Worm (Caenorhabditis elegans): ENCODE results near the gene trap-3.
A peak's percentile ranks its signal among the peaks of the same experiment; 100 is the strongest.

trap-3 gene

DNA sequence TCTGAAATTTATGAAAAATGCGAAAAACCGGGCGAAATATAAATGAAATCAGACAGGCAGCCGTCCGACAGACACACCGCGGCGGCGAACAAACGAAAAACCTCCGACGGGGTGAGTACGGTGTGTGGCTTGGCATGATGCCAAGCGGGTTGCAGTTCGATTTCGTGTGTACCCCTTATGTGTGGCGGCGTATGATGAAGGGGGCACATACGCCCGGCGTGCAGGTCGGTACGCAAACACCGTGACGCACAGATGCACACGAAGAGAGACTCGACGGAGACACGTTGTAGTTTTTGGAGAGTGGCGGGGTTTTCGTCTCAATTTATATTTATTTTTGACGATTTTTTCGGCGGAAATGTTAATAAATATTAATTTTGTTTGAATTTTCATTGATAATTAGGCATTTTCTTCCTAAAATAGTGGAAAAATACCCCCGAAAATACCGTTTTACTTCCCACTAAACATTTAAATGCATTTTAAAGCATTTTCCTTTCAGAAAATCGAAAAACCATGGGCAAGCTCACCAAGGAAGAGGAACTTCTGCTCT, at the start of gene trap-3 (continued):
- peak; percentile 90 for TF ChIP-seq unc-130 (GFP tag; optimal IDR thresholded peaks at IDR 0.05)
- TF ChIP-seq ztf-7 (tag; optimal IDR thresholded peaks at IDR 0.05): peak; percentile 87
- TF ChIP-seq dmd-9 (GFP tag; IDR thresholded peaks at IDR 0.05): peak; percentile 94
- TF ChIP-seq php-3 (GFP tag; IDR thresholded peaks at IDR 0.05): peak; percentile 85
- TF ChIP-seq lin-13 (GFP tag; optimal IDR thresholded peaks at IDR 0.05): peak; percentile 98
- TF ChIP-seq tag-97 (GFP tag; IDR thresholded peaks at IDR 0.05): no peak
- TF ChIP-seq dpl-1 (GFP tag; optimal IDR thresholded peaks at IDR 0.05): peak; percentile 89
- peak; percentile 38 for TF ChIP-seq nhr-111 (GFP tag; optimal IDR thresholded peaks at IDR 0.05)
- peak; percentile 61 for TF ChIP-seq nhr-237 (tag; optimal IDR thresholded peaks at IDR 0.05)
- peak; percentile 98 for TF ChIP-seq rbr-2 (tag; optimal IDR thresholded peaks at IDR 0.05)
- TF ChIP-seq zip-11 (GFP tag; IDR thresholded peaks at IDR 0.05): no peak
- TF ChIP-seq nhr-25 (tag; optimal IDR thresholded peaks at IDR 0.05; ENCODE audit: borderline replicate concordance, insufficient read depth): peak; percentile 96
- peak; percentile 99 for TF ChIP-seq aha-1 (tag)
- TF ChIP-seq egl-27 (tag; optimal IDR thresholded peaks at IDR 0.05): no peak
- TF ChIP-seq nhr-41 (GFP tag; IDR thresholded peaks at IDR 0.05): peak; percentile 80; the same call in 1 of the 2 replicates
- peak in 1 of 2 experiments; percentile 72 for TF ChIP-seq ZK546.5 (tag; optimal IDR thresholded peaks at IDR 0.05)
- TF ChIP-seq ceh-44 (GFP tag; IDR thresholded peaks at IDR 0.05): peak; percentile 80; the same call in 1 of the 2 replicates
- TF ChIP-seq unc-39 (tag; optimal IDR thresholded peaks at IDR 0.05): no peak
- TF ChIP-seq skn-1 (tag; optimal IDR thresholded peaks at IDR 0.05): no peak
- TF ChIP-seq fos-1 (tag; optimal IDR thresholded peaks at IDR 0.05): no peak
- peak; percentile 95 for TF ChIP-seq zfp-3 (GFP tag; conservative IDR thresholded peaks at IDR 0.05)
- TF ChIP-seq mxl-3 (GFP tag; optimal IDR thresholded peaks at IDR 0.05): peak; percentile 98
- peak; percentile 60 for TF ChIP-seq gei-8 (GFP tag; optimal IDR thresholded peaks at IDR 0.05)
- TF ChIP-seq daf-16 (GFP tag; optimal IDR thresholded peaks at IDR 0.05): peak; percentile 72 to 88
- TF ChIP-seq daf-16 (tag; optimal IDR thresholded peaks at IDR 0.05): peak; percentile 76
- TF ChIP-seq pha-4 (GFP tag; IDR thresholded peaks at IDR 0.05): peak; percentile 87
- no peak for TF ChIP-seq pha-4 (tag; optimal IDR thresholded peaks at IDR 0.05)
- peak; percentile 98 for TF ChIP-seq hlh-11 (tag; optimal IDR thresholded peaks at IDR 0.05)
- TF ChIP-seq lin-15B (tag; optimal IDR thresholded peaks at IDR 0.05): peak; percentile 57
- peak; percentile 71; the same call in 1 of the 2 replicates for TF ChIP-seq Y105C5A.15 (GFP tag; IDR thresholded peaks at IDR 0.05)
- peak; percentile 67 for TF ChIP-seq lim-7 (GFP tag; IDR thresholded peaks at IDR 0.05)
- TF ChIP-seq arid-1 (GFP tag; conservative IDR thresholded peaks at IDR 0.05): peak; percentile 94
- TF ChIP-seq nhr-6 (tag; optimal IDR thresholded peaks at IDR 0.05): peak; percentile 80
- peak; percentile 81 for TF ChIP-seq duxl-1 (tag; optimal IDR thresholded peaks at IDR 0.05; ENCODE audit: poor library complexity)
- TF ChIP-seq ceh-82 (tag; optimal IDR thresholded peaks at IDR 0.05): peak; percentile 2
- no peak for TF ChIP-seq zag-1 (tag; optimal IDR thresholded peaks at IDR 0.05)
- peak; percentile 91 for TF ChIP-seq F10B5.3 (tag; optimal IDR thresholded peaks at IDR 0.05)
- TF ChIP-seq lin-38 (GFP tag; IDR thresholded peaks at IDR 0.05): peak; percentile 98
- peak; percentile 92 for TF ChIP-seq zfp-2 (tag; optimal IDR thresholded peaks at IDR 0.05)
- no peak for TF ChIP-seq unc-62 (GFP tag; optimal IDR thresholded peaks at IDR 0.05 in 1 of 2)
- TF ChIP-seq unc-62 (tag; optimal IDR thresholded peaks at IDR 0.05): no peak
- TF ChIP-seq R02D3.7 (tag; optimal IDR thresholded peaks at IDR 0.05): no peak
- no peak for TF ChIP-seq daf-12 (tag; optimal IDR thresholded peaks at IDR 0.05)
- no peak for TF ChIP-seq aly-2 (tag; optimal IDR thresholded peaks at IDR 0.05)
- TF ChIP-seq tra-1 (GFP tag; IDR thresholded peaks at IDR 0.05): peak; percentile 94
- peak; percentile 72 for TF ChIP-seq Y5F2A.4 (GFP tag; optimal IDR thresholded peaks at IDR 0.05)
- TF ChIP-seq nhr-76 (tag; optimal IDR thresholded peaks at IDR 0.05): no peak
- peak; percentile 90 for TF ChIP-seq jun-1 (tag; optimal IDR thresholded peaks at IDR 0.05)
- peak; percentile 95 for TF ChIP-seq hlh-30 (tag; optimal IDR thresholded peaks at IDR 0.05; ENCODE audit: insufficient read depth)
- peak; percentile 93 for TF ChIP-seq madf-9 (GFP tag; conservative IDR thresholded peaks at IDR 0.05)
- TF ChIP-seq ces-1 (GFP tag; optimal IDR thresholded peaks at IDR 0.05): no peak
- peak; percentile 10 for TF ChIP-seq sdz-12 (GFP tag; optimal IDR thresholded peaks at IDR 0.05)
